Worm (Caenorhabditis elegans) whole organism, young adult: Measurements from ENCODE around the gene clec-141.

Experiments
- B0261.1 ChIP-seq: sonication (generic microtip); optimal IDR thresholded peaks from 2 replicates; lab custom pipeline; 2016; ENCODE audit warnings: mild to moderate bottlenecking, missing genetic modification characterization, moderate library complexity, missing compliant biosample characterization
- D2030.7 ChIP-seq: fragments of 200-800 bp; sonication (Bioruptor generic); IDR thresholded peaks from 2 replicates; pipeline ENCODE4 v1.3.6; 2022; ENCODE audit warnings: missing genetic modification reagents, missing genetic modification characterization, missing compliant biosample characterization
- F49E8.2 ChIP-seq: sonication (generic microtip); optimal IDR thresholded peaks from 3 replicates; lab custom pipeline; 2017; ENCODE audit warnings: missing genetic modification characterization, mild to moderate bottlenecking, missing compliant biosample characterization, antibody characterized with exemption, moderate library complexity; ENCODE audit not compliant: insufficient read depth
- F57A8.1 ChIP-seq: fragments of 200-800 bp; sonication (Bioruptor generic); optimal IDR thresholded peaks from 2 replicates; lab custom pipeline; 2018; ENCODE audit warnings: mild to moderate bottlenecking, missing genetic modification characterization, moderate library complexity, missing compliant biosample characterization
- K11D2.4 ChIP-seq: fragments of 200-800 bp; sonication (Bioruptor generic); IDR thresholded peaks from 2 replicates; pipeline ENCODE4 v1.3.6; 2022; ENCODE audit warnings: missing genetic modification reagents, missing genetic modification characterization, missing compliant biosample characterization
- K12H6.12 ChIP-seq: fragments of 200-800 bp; sonication (Bioruptor generic); optimal IDR thresholded peaks from 2 replicates; lab custom pipeline; 2018; ENCODE audit warnings: mild to moderate bottlenecking, missing genetic modification characterization, missing compliant biosample characterization
- T26A5.8 ChIP-seq: sonication (generic microtip); optimal IDR thresholded peaks from 2 replicates; lab custom pipeline; 2016; ENCODE audit warnings: missing genetic modification characterization, missing compliant biosample characterization
- Y95B8A.8 ChIP-seq: fragments of 200-800 bp; sonication (Bioruptor generic); IDR thresholded peaks from 2 replicates; pipeline ENCODE4 v1.3.6; 2022; ENCODE audit warnings: missing genetic modification reagents, missing genetic modification characterization, missing compliant biosample characterization
- akir-1 ChIP-seq: fragments of 200-800 bp; sonication (Bioruptor generic); optimal IDR thresholded peaks from 2 replicates; lab custom pipeline; 2018; ENCODE audit warnings: mild to moderate bottlenecking, missing genetic modification characterization, moderate library complexity, missing compliant biosample characterization
- ama-1 ChIP-seq, 3 experiments: fragments of 150-350 bp in 1 of 3; sonication (generic microtip) in 2 of 3; optimal IDR thresholded peaks; 2 replicates each; lab custom pipeline; 2014 to 2018; ENCODE audit warnings: missing biosample characterization in 2 of 3, missing genetic modification characterization in 2 of 3, missing genetic modification reagents in 2 of 3
- atf-7 ChIP-seq: sonication (generic microtip); optimal IDR thresholded peaks from 2 replicates; lab custom pipeline; 2017; ENCODE audit warnings: mild to moderate bottlenecking, missing genetic modification characterization, missing compliant biosample characterization
- bed-1 ChIP-seq: fragments of 200-800 bp; sonication (Bioruptor generic); IDR thresholded peaks from 2 replicates; pipeline ENCODE4 v1.3.6; 2022; ENCODE audit warnings: missing genetic modification reagents, missing genetic modification characterization, missing compliant biosample characterization
- ccch-3 ChIP-seq: fragments of 200-800 bp; sonication (Bioruptor generic); optimal IDR thresholded peaks from 2 replicates; lab custom pipeline; 2018; ENCODE audit warnings: mild to moderate bottlenecking, missing genetic modification characterization, missing compliant biosample characterization
- cebp-1 ChIP-seq, 2 experiments: fragments of 200-800 bp in 1 of 2; sonication (Bioruptor generic) in 1 of 2; sonication (generic microtip) in 1 of 2; IDR thresholded peaks in 1 of 2; optimal IDR thresholded peaks in 1 of 2; 2 replicates each; pipeline versions ENCODE4 v1.3.6 to Lab custom; 2017 to 2022; ENCODE audit warnings: missing compliant biosample characterization in 2 of 2, missing genetic modification characterization in 2 of 2, mild to moderate bottlenecking in 1 of 2, missing genetic modification reagents in 1 of 2, moderate library complexity in 1 of 2
- cebp-2 ChIP-seq: fragments of 200-800 bp; sonication (Bioruptor generic); IDR thresholded peaks from 2 replicates; pipeline ENCODE4 v1.3.6; 2022; ENCODE audit warnings: missing genetic modification characterization, missing compliant biosample characterization
- ceh-100 ChIP-seq: fragments of 200-800 bp; sonication (Bioruptor generic); IDR thresholded peaks from 2 replicates; pipeline ENCODE4 v1.3.6; 2022; ENCODE audit warnings: missing genetic modification reagents, missing genetic modification characterization, missing compliant biosample characterization
- ceh-91 ChIP-seq: fragments of 200-800 bp; sonication (Bioruptor generic); IDR thresholded peaks from 2 replicates; pipeline ENCODE4 v1.3.6; 2022; ENCODE audit warnings: missing genetic modification reagents, missing genetic modification characterization, missing compliant biosample characterization
- chd-7 ChIP-seq: sonication (generic microtip); optimal IDR thresholded peaks from 2 replicates; lab custom pipeline; 2016; ENCODE audit warnings: mild to moderate bottlenecking, missing genetic modification characterization, moderate library complexity, missing compliant biosample characterization
- efl-1 ChIP-seq: fragments of 150-350 bp; optimal IDR thresholded peaks from 2 replicates; lab custom pipeline; 2014; ENCODE audit warnings: missing biosample characterization, missing genetic modification reagents, missing genetic modification characterization
- egl-44 ChIP-seq: fragments of 200-800 bp; sonication (Bioruptor generic); IDR thresholded peaks from 2 replicates; pipeline ENCODE4 v1.3.6; 2022; ENCODE audit warnings: missing genetic modification reagents, missing genetic modification characterization, missing compliant biosample characterization
- egrh-3 ChIP-seq: fragments of 200-800 bp; sonication (Bioruptor generic); IDR thresholded peaks from 2 replicates; pipeline ENCODE4 v1.3.6; 2022; ENCODE audit warnings: missing genetic modification reagents, missing genetic modification characterization, missing compliant biosample characterization
- ekl-4 ChIP-seq: fragments of 200-800 bp; sonication (Bioruptor generic); IDR thresholded peaks from 2 replicates; pipeline ENCODE4 v1.3.6; 2022; ENCODE audit warnings: missing genetic modification reagents, missing genetic modification characterization, missing compliant biosample characterization
- him-1 ChIP-seq: sonication (generic microtip); optimal IDR thresholded peaks from 2 replicates; lab custom pipeline; 2016; ENCODE audit warnings: missing genotype, missing genetic modification reagents, missing genetic modification characterization, missing compliant biosample characterization
- hlh-26 ChIP-seq: fragments of 200-800 bp; sonication (Bioruptor generic); conservative IDR thresholded peaks from 2 replicates; pipeline ENCODE4 v1.3.6; 2022; ENCODE audit warnings: missing genetic modification reagents, missing genetic modification characterization, missing compliant biosample characterization
- let-526 ChIP-seq: fragments of 200-800 bp; sonication (Bioruptor generic); IDR thresholded peaks from 2 replicates; pipeline ENCODE4 v1.3.6; 2022; ENCODE audit warnings: missing genetic modification reagents, missing genetic modification characterization, missing compliant biosample characterization
- lin-26 ChIP-seq: fragments of 200-800 bp; sonication (Bioruptor generic); IDR thresholded peaks from 2 replicates; pipeline ENCODE4 v1.3.6; 2022; ENCODE audit warnings: missing genetic modification reagents, missing genetic modification characterization, missing compliant biosample characterization
- lsl-1 ChIP-seq: fragments of 200-800 bp; sonication (Bioruptor generic); optimal IDR thresholded peaks from 2 replicates; lab custom pipeline; 2018; ENCODE audit warnings: mild to moderate bottlenecking, missing genetic modification characterization, moderate library complexity, missing compliant biosample characterization
- madf-3 ChIP-seq: fragments of 200-800 bp; sonication (Bioruptor generic); IDR thresholded peaks from 2 replicates; pipeline ENCODE4 v1.3.6; 2022; ENCODE audit warnings: missing genetic modification reagents, missing genetic modification characterization, missing compliant biosample characterization
- madf-6 ChIP-seq: fragments of 200-800 bp; sonication (Bioruptor generic); IDR thresholded peaks from 2 replicates; pipeline ENCODE4 v1.3.6; 2022; ENCODE audit warnings: missing genetic modification reagents, missing genetic modification characterization, missing compliant biosample characterization
- mel-28 ChIP-seq: sonication (generic microtip); optimal IDR thresholded peaks from 2 replicates; lab custom pipeline; 2016; ENCODE audit warnings: borderline replicate concordance, mild to moderate bottlenecking, missing genetic modification characterization, missing compliant biosample characterization
- mes-4 ChIP-seq: sonication (generic microtip); optimal IDR thresholded peaks from 2 replicates; lab custom pipeline; 2016; ENCODE audit warnings: missing genotype, missing genetic modification characterization, missing compliant biosample characterization
- nfya-2 ChIP-seq: fragments of 200-800 bp; sonication (Bioruptor generic); IDR thresholded peaks from 2 replicates; pipeline ENCODE4 v1.3.6; 2022; ENCODE audit warnings: missing genetic modification reagents, missing genetic modification characterization, missing compliant biosample characterization
- nhr-179 ChIP-seq: sonication (generic microtip); optimal IDR thresholded peaks from 2 replicates; lab custom pipeline; 2016; ENCODE audit warnings: mild to moderate bottlenecking, missing genetic modification characterization, missing compliant biosample characterization
- pbrm-1 ChIP-seq: fragments of 200-800 bp; sonication (Bioruptor generic); IDR thresholded peaks from 2 replicates; pipeline ENCODE4 v1.3.6; 2022; ENCODE audit warnings: missing genetic modification reagents, missing genetic modification characterization, missing compliant biosample characterization
- pha-4 ChIP-seq: fragments of 150-350 bp; sonication (generic microtip); optimal IDR thresholded peaks from 2 replicates; lab custom pipeline; 2014; ENCODE audit warnings: missing biosample characterization, missing genetic modification reagents, missing genetic modification characterization
- rcor-1 ChIP-seq: fragments of 200-800 bp; sonication (Bioruptor generic); IDR thresholded peaks from 2 replicates; pipeline ENCODE4 v1.3.6; 2022; ENCODE audit warnings: missing genetic modification reagents, missing genetic modification characterization, missing compliant biosample characterization
- repo-1 ChIP-seq: sonication (generic microtip); optimal IDR thresholded peaks from 2 replicates; lab custom pipeline; 2017; ENCODE audit warnings: mild to moderate bottlenecking, missing genetic modification characterization, missing compliant biosample characterization
- rpc-1 ChIP-seq, 2 experiments: fragments of 150-350 bp in 1 of 2; sonication (generic microtip) in 1 of 2; optimal IDR thresholded peaks; 2 replicates each; lab custom pipeline; 2014 to 2018; ENCODE audit warnings: missing biosample characterization in 1 of 2, missing genetic modification characterization in 1 of 2, missing genetic modification reagents in 1 of 2, missing genotype in 1 of 2
- unc-62 ChIP-seq: fragments of 150-350 bp; optimal IDR thresholded peaks from 2 replicates; lab custom pipeline; 2014; ENCODE audit warnings: missing biosample characterization, missing genetic modification reagents, missing genetic modification characterization
- xnd-1 ChIP-seq: sonication (generic microtip); optimal IDR thresholded peaks from 2 replicates; lab custom pipeline; 2016; ENCODE audit warnings: missing genotype, missing genetic modification reagents, missing genetic modification characterization, missing compliant biosample characterization
- zfh-2 ChIP-seq: fragments of 200-800 bp; sonication (Bioruptor generic); conservative IDR thresholded peaks from 2 replicates; pipeline ENCODE4 v1.3.6; 2022; ENCODE audit warnings: missing genetic modification reagents, missing genetic modification characterization, missing compliant biosample characterization
- ztf-22 ChIP-seq: fragments of 200-800 bp; sonication (Bioruptor generic); optimal IDR thresholded peaks from 2 replicates; lab custom pipeline; 2018; ENCODE audit warnings: mild to moderate bottlenecking, missing genetic modification characterization, moderate library complexity, missing compliant biosample characterization
- ztf-28 ChIP-seq: fragments of 200-800 bp; sonication (Bioruptor generic); IDR thresholded peaks from 2 replicates; pipeline ENCODE4 v1.3.6; 2022; ENCODE audit warnings: missing genetic modification reagents, missing genetic modification characterization, missing compliant biosample characterization

Gene clec-141

DNA sequence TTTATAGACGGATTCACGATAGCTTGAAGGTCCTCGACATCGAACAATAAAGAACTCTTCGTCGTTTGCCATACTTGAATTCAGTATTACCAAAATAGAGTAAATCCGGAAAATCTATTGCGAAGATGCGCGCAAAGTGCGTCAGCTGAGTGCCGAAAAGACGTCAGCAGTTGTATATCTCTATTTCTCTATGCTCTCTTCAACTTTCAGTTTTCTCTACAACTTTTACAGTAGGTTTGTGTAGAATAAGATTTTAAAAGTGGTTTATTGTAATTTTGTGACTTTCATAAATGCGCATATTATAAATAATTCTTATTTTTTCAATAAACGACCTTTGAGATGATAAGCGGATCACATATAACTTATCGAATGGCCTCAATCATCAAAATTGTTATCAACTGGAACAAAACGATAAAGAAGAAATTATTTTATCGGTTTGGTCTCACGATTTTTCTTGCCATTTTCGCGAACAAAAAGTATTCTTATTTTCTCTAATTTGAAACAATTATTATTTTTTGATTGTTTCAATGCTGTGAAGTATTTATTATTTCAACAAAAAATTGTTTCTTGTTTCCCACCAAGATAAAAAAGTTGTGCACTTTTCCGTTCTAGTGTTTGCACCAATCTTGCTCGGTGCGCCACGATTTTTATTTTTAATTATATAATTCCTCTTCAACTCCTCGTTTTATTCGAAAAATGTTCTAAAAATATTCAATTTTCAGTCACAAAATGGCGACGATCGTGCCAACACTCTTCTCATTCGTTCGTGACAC, 34.0 kb downstream of the clec-141 start, which contains the start of the genes agt-2 and F09E5.3 (continued):
- TF ChIP-seq zfh-2 (GFP tag; lab: Robert Waterston, UW): no peak
- peak; percentile 91 for TF ChIP-seq ekl-4 (GFP tag; lab: Robert Waterston, UW)
- no peak for TF ChIP-seq let-526
- no peak for TF ChIP-seq mes-4 (tag; lab: Kevin White, UChicago)
- TF ChIP-seq lsl-1 (GFP tag; lab: Kevin White, UChicago): peak; percentile 71
- peak; percentile 68 for TF ChIP-seq ceh-100 (GFP tag; lab: Robert Waterston, UW)
- no peak for TF ChIP-seq egrh-3
- no peak for TF ChIP-seq ztf-22 (GFP tag; lab: Kevin White, UChicago)
- TF ChIP-seq chd-7 (tag; lab: Kevin White, UChicago): peak; percentile 15
- TF ChIP-seq cebp-1 (GFP tag; IDR thresholded peaks at IDR 0.05; lab: Robert Waterston, UW): no peak
- TF ChIP-seq cebp-1 (tag; optimal IDR thresholded peaks at IDR 0.05; lab: Kevin White, UChicago): peak; percentile 84
- TF ChIP-seq rcor-1: peak; percentile 91
- TF ChIP-seq akir-1 (GFP tag; lab: Kevin White, UChicago): no peak
- no peak for TF ChIP-seq F57A8.1 (GFP tag; lab: Kevin White, UChicago)
- TF ChIP-seq repo-1 (tag; lab: Kevin White, UChicago): peak; percentile 56
- peak; percentile 61 for TF ChIP-seq pha-4
- TF ChIP-seq nfya-2 (GFP tag; lab: Robert Waterston, UW): no peak
- TF ChIP-seq lin-26: peak; percentile 55; the same call in 1 of the 2 replicates
- TF ChIP-seq egl-44 (GFP tag; lab: Robert Waterston, UW): no peak
- 0 out of 2 replicates have a peak, but pooled peaks have one; percentile 55 for TF ChIP-seq D2030.7 (GFP tag; lab: Robert Waterston, UW)
- no peak for TF ChIP-seq Y95B8A.8 (GFP tag; lab: Robert Waterston, UW)
- no peak for TF ChIP-seq ama-1 (optimal IDR thresholded peaks at IDR 0.05; lab: Kevin White, UChicago)
- no peak for TF ChIP-seq ama-1 (GFP tag; optimal IDR thresholded peaks at IDR 0.05; lab: Kevin White, UChicago)
- peak; percentile 35 for TF ChIP-seq atf-7 (tag; lab: Kevin White, UChicago)
- TF ChIP-seq bed-1: no peak
- no peak for TF ChIP-seq nhr-179 (tag; lab: Kevin White, UChicago)
- no peak for TF ChIP-seq T26A5.8 (tag; lab: Kevin White, UChicago)
- no peak for TF ChIP-seq xnd-1 (tag; lab: Kevin White, UChicago)
- no peak for TF ChIP-seq unc-62 (GFP tag; lab: Kevin White, UChicago)
- TF ChIP-seq ceh-91 (GFP tag; lab: Robert Waterston, UW): peak; percentile 37; the same call in 1 of the 2 replicates
- TF ChIP-seq madf-6 (GFP tag; lab: Robert Waterston, UW): peak; percentile 82
- TF ChIP-seq pbrm-1: peak; percentile 86
- no peak for TF ChIP-seq F49E8.2
- peak; percentile 40 for TF ChIP-seq efl-1 (GFP tag; lab: Kevin White, UChicago)
- no peak for TF ChIP-seq ccch-3 (GFP tag; lab: Kevin White, UChicago)
- TF ChIP-seq him-1 (tag; lab: Kevin White, UChicago): no peak
- TF ChIP-seq hlh-26 (GFP tag; lab: Robert Waterston, UW): no peak
- TF ChIP-seq ztf-28: no peak
- peak; percentile 83 for TF ChIP-seq K11D2.4
- TF ChIP-seq cebp-2 (GFP tag; lab: Robert Waterston, UW): no peak
- no peak for TF ChIP-seq rpc-1 (optimal IDR thresholded peaks at IDR 0.05; lab: Kevin White, UChicago)
- TF ChIP-seq rpc-1 (tag; optimal IDR thresholded peaks at IDR 0.05; lab: Kevin White, UChicago): no peak
- TF ChIP-seq madf-3 (GFP tag; lab: Robert Waterston, UW): peak; percentile 86
- TF ChIP-seq B0261.1 (tag; lab: Kevin White, UChicago): no peak
- peak; percentile 75 for TF ChIP-seq K12H6.12 (tag; lab: Kevin White, UChicago)
- no peak for TF ChIP-seq mel-28 (tag; lab: Kevin White, UChicago)
